ENCODE assay signal across 5 fruit fly cellular contexts in the genomic region with DNA sequence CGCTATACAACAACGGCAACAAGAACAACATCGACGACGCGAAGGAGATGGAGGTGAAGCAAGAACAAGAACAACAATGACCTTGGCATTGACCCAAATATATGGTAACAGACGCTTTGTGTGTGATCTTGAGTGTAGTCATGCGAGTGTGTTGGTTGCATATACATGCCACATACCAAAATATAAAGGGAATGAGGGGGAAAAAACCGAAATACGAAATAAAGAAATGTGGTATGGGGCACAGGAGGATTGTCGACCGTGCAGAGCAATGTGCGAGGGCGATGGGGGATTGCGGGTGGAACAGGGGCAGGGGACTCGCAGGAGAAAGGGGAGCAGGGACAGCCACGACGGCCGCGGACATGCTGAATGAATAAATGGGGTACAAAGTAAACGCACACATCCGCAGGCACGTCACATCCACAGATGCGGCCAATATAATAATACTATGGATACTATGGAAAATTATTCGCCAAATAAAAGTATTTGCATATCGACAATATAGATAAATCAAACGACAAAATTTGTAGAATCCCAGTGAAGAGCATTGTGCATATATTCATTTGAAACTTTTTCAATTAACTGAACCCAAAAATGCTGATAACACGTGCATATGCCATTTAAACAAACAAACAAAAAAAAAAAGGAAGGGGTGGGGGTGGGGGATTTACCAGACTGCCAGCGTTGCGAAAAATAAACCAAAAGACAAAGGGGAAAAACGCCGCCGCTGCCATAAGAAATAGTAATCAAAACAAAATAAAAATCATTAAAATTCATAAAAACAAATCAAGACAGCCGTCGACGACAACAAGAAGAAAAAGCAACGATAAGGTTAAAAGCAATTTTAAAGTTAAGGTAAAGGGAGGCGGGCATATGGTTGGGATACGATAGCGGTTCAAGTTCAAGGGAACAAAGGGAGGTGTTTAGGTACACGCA.
TF ChIP-seq lines count a peak whose summit lies in the region.

No protein-coding gene starts in this region.

- no peak for TF ChIP-seq CTCF in whole organism, embryonic (GFP tag; optimal IDR thresholded peaks at IDR 0.05; lab: Kevin White, UChicago)

TF ChIP-seq in whole organism, adult, 20 proteins besides CTCF, POLR2A, EP300 and RAD21:
- TF ChIP-seq CG33017 (tag; optimal IDR thresholded peaks at IDR 0.05; lab: Kevin White, UChicago) = no peak
- no peak for TF ChIP-seq CG1620 (GFP tag; optimal IDR thresholded peaks at IDR 0.05; lab: Kevin White, UChicago)
- TF ChIP-seq tj (GFP tag; optimal IDR thresholded peaks at IDR 0.05; lab: Kevin White, UChicago) = peak; percentile 98
- peak; percentile 53 for TF ChIP-seq Mnt (GFP tag; optimal IDR thresholded peaks at IDR 0.05; lab: Kevin White, UChicago)
- no peak for TF ChIP-seq Clk (GFP tag; optimal IDR thresholded peaks at IDR 0.05; lab: Kevin White, UChicago)
- TF ChIP-seq pad (GFP tag; optimal IDR thresholded peaks at IDR 0.05; lab: Kevin White, UChicago) = peak; percentile 11

TF ChIP-seq in whole organism, embryonic, 481 proteins besides CTCF, POLR2A, EP300 and RAD21 (continues in another document):
- TF ChIP-seq CG5953 (GFP tag; IDR thresholded peaks at IDR 0.05; lab: Robert Waterston, UW) = peak; percentile 9; the same call in 1 of the 2 replicates
- no peak for TF ChIP-seq kni (GFP tag; optimal IDR thresholded peaks at IDR 0.05; lab: Kevin White, UChicago)
- TF ChIP-seq Hr78 (GFP tag; optimal IDR thresholded peaks at IDR 0.05; lab: Kevin White, UChicago) = no peak
- TF ChIP-seq ato (GFP tag; IDR thresholded peaks at IDR 0.05; lab: Robert Waterston, UW; ENCODE audit: partially characterized antibody) = no peak
- TF ChIP-seq pros (GFP tag; optimal IDR thresholded peaks at IDR 0.05; lab: Kevin White, UChicago) = peak; percentile 26
- TF ChIP-seq CG10654 (GFP tag; optimal IDR thresholded peaks at IDR 0.05; lab: Kevin White, UChicago) = no peak
- no peak for TF ChIP-seq Oaz (GFP tag; IDR thresholded peaks at IDR 0.05; lab: Robert Waterston, UW)
- TF ChIP-seq bsh (GFP tag; optimal IDR thresholded peaks at IDR 0.05; lab: Kevin White, UChicago) = no peak
- no peak for TF ChIP-seq CG43689 (GFP tag; IDR thresholded peaks at IDR 0.05; lab: Robert Waterston, UW)
- no peak for TF ChIP-seq Chrac-16 (GFP tag; optimal IDR thresholded peaks at IDR 0.05; lab: Kevin White, UChicago)
- peak; percentile 9 for TF ChIP-seq lbe (GFP tag; optimal IDR thresholded peaks at IDR 0.05; lab: Kevin White, UChicago)
- TF ChIP-seq Sry-β (GFP tag; optimal IDR thresholded peaks at IDR 0.05; lab: Kevin White, UChicago) = no peak
- TF ChIP-seq org-1 (GFP tag; optimal IDR thresholded peaks at IDR 0.05; lab: Kevin White, UChicago) = no peak
- peak in 1 of 3 experiments; percentile 32 for TF ChIP-seq Stat92E (GFP tag; optimal IDR thresholded peaks at IDR 0.05; lab: Kevin White, UChicago)
- TF ChIP-seq crol (GFP tag; IDR thresholded peaks at IDR 0.05; lab: Robert Waterston, UW) = peak; percentile 86
- TF ChIP-seq CG16863 (GFP tag; optimal IDR thresholded peaks at IDR 0.05; lab: Kevin White, UChicago) = no peak
- no peak for TF ChIP-seq CG14014 (GFP tag; IDR thresholded peaks at IDR 0.05; lab: Robert Waterston, UW)
- TF ChIP-seq Deaf1 (tag; optimal IDR thresholded peaks at IDR 0.05; lab: Kevin White, UChicago) = peak; percentile 34
- TF ChIP-seq stwl (tag; optimal IDR thresholded peaks at IDR 0.05; lab: Kevin White, UChicago) = no peak

TF ChIP-seq in whole organism, prepupa, 60 proteins besides CTCF, POLR2A, EP300 and RAD21 (continues in another document):
- TF ChIP-seq Gug (GFP tag; IDR thresholded peaks at IDR 0.05; lab: Robert Waterston, UW) (no peak), CG16779 (tag; optimal IDR thresholded peaks at IDR 0.05; lab: Kevin White, UChicago) (peak; percentile 40), CG10669 (GFP tag; optimal IDR thresholded peaks at IDR 0.05; lab: Kevin White, UChicago) (peak; percentile 35), CG9139 (GFP tag; optimal IDR thresholded peaks at IDR 0.05; lab: Kevin White, UChicago) (peak; percentile 6), Met (GFP tag; optimal IDR thresholded peaks at IDR 0.05; lab: Kevin White, UChicago) (no peak), CG8119 (GFP tag; IDR thresholded peaks at IDR 0.05; lab: Robert Waterston, UW) (no peak), CG8319 (GFP tag; optimal IDR thresholded peaks at IDR 0.05; lab: Kevin White, UChicago) (no peak), Sox15 (GFP tag; optimal IDR thresholded peaks at IDR 0.05; lab: Kevin White, UChicago) (no peak), CG15336 (GFP tag; IDR thresholded peaks at IDR 0.05; lab: Robert Waterston, UW) (no peak), dac (GFP tag; optimal IDR thresholded peaks at IDR 0.05; lab: Kevin White, UChicago) (no peak), Eip75B (GFP tag; optimal IDR thresholded peaks at IDR 0.05; lab: Kevin White, UChicago) (peak; percentile 66), Ets21C (GFP tag; optimal IDR thresholded peaks at IDR 0.05; lab: Kevin White, UChicago) (no peak), CG4318 (GFP tag; optimal IDR thresholded peaks at IDR 0.05; lab: Kevin White, UChicago) (no peak), CG6163 (GFP tag; IDR thresholded peaks at IDR 0.05; lab: Robert Waterston, UW) (no peak; the same call in 2 of the 3 replicates), achi (GFP tag; optimal IDR thresholded peaks at IDR 0.05; lab: Kevin White, UChicago) (no peak), Hr39 (GFP tag; optimal IDR thresholded peaks at IDR 0.05; lab: Kevin White, UChicago) (no peak), svp (GFP tag; lab: Kevin White, UChicago) (peak; percentile 86), Blimp-1 (GFP tag; optimal IDR thresholded peaks at IDR 0.05; lab: Kevin White, UChicago) (peak; percentile 32), esn (GFP tag; optimal IDR thresholded peaks at IDR 0.05; lab: Kevin White, UChicago) (no peak), CG3919 (GFP tag; optimal IDR thresholded peaks at IDR 0.05; lab: Kevin White, UChicago) (no peak)

TF ChIP-seq in whole organism, pupa, 21 proteins besides CTCF, POLR2A, EP300 and RAD21:
- TF ChIP-seq EcR (GFP tag; optimal IDR thresholded peaks at IDR 0.05; lab: Kevin White, UChicago) = peak; percentile 83
- TF ChIP-seq D1 (tag; optimal IDR thresholded peaks at IDR 0.05; lab: Kevin White, UChicago) = no peak
- peak; percentile 6 for TF ChIP-seq CG13204 (GFP tag; optimal IDR thresholded peaks at IDR 0.05; lab: Kevin White, UChicago)
- TF ChIP-seq CG9948 (tag; optimal IDR thresholded peaks at IDR 0.05; lab: Kevin White, UChicago) = peak; percentile 24
- TF ChIP-seq rn (GFP tag; IDR thresholded peaks at IDR 0.05; lab: Robert Waterston, UW) = no peak
- TF ChIP-seq Pif1B (GFP tag; optimal IDR thresholded peaks at IDR 0.05; lab: Kevin White, UChicago) = no peak
- no peak for TF ChIP-seq Snoo (tag; optimal IDR thresholded peaks at IDR 0.05; lab: Kevin White, UChicago)
- TF ChIP-seq CG17806 (tag; optimal IDR thresholded peaks at IDR 0.05; lab: Kevin White, UChicago) = no peak
- peak; percentile 31 for TF ChIP-seq Pif1A (GFP tag; optimal IDR thresholded peaks at IDR 0.05; lab: Kevin White, UChicago)
- TF ChIP-seq CG12605 (GFP tag; IDR thresholded peaks at IDR 0.05; lab: Robert Waterston, UW) = no peak; the same call in 1 of the 2 replicates
- TF ChIP-seq gl (tag; optimal IDR thresholded peaks at IDR 0.05; lab: Kevin White, UChicago) = peak; percentile 50
- peak; percentile 48 for TF ChIP-seq CG8159 (tag; optimal IDR thresholded peaks at IDR 0.05; lab: Kevin White, UChicago)
- peak; percentile 34 for TF ChIP-seq CG34367 (tag; optimal IDR thresholded peaks at IDR 0.05; lab: Kevin White, UChicago)

TF ChIP-seq in whole organism, wandering third instar larva, 38 proteins besides CTCF, POLR2A, EP300 and RAD21:
- TF ChIP-seq rgr (GFP tag; optimal IDR thresholded peaks at IDR 0.05; lab: Kevin White, UChicago) (no peak), tai (GFP tag; optimal IDR thresholded peaks at IDR 0.05; lab: Kevin White, UChicago) (peak; percentile 13), fru (GFP tag; optimal IDR thresholded peaks at IDR 0.05; lab: Kevin White, UChicago) (peak; percentile 13), foxo (GFP tag; optimal IDR thresholded peaks at IDR 0.05; lab: Kevin White, UChicago) (peak in 1 of 2 experiments; percentile 17), Dfd (GFP tag; optimal IDR thresholded peaks at IDR 0.05; lab: Kevin White, UChicago) (no peak), jim (GFP tag; optimal IDR thresholded peaks at IDR 0.05; lab: Kevin White, UChicago) (peak; percentile 22), dmrt93B (GFP tag; optimal IDR thresholded peaks at IDR 0.05; lab: Kevin White, UChicago) (no peak), Rel (GFP tag; optimal IDR thresholded peaks at IDR 0.05; lab: Kevin White, UChicago) (no peak), Rel (tag; optimal IDR thresholded peaks at IDR 0.05; lab: Kevin White, UChicago) (peak; percentile 90), OdsH (GFP tag; optimal IDR thresholded peaks at IDR 0.05; lab: Kevin White, UChicago) (peak; percentile 37), GATAd (GFP tag; optimal IDR thresholded peaks at IDR 0.05; lab: Kevin White, UChicago) (no peak), dsf (GFP tag; optimal IDR thresholded peaks at IDR 0.05; lab: Kevin White, UChicago; ENCODE audit: borderline replicate concordance) (no peak), Abd-B (GFP tag; optimal IDR thresholded peaks at IDR 0.05; lab: Kevin White, UChicago) (no peak), psq (GFP tag; optimal IDR thresholded peaks at IDR 0.05; lab: Kevin White, UChicago) (peak; percentile 87), Mio (GFP tag; optimal IDR thresholded peaks at IDR 0.05; lab: Kevin White, UChicago) (no peak), woc (GFP tag; optimal IDR thresholded peaks at IDR 0.05; lab: Kevin White, UChicago) (peak; percentile 19), h (GFP tag; optimal IDR thresholded peaks at IDR 0.05; lab: Kevin White, UChicago) (peak; percentile 52), N (GFP tag; optimal IDR thresholded peaks at IDR 0.05; lab: Kevin White, UChicago) (no peak), brk (GFP tag; optimal IDR thresholded peaks at IDR 0.05; lab: Kevin White, UChicago) (peak; percentile 25), CG9705 (GFP tag; optimal IDR thresholded peaks at IDR 0.05; lab: Kevin White, UChicago) (no peak), CrebA (GFP tag; optimal IDR thresholded peaks at IDR 0.05; lab: Kevin White, UChicago; ENCODE audit: borderline replicate concordance) (peak; percentile 90), lola (GFP tag; optimal IDR thresholded peaks at IDR 0.05; lab: Kevin White, UChicago) (no peak), Hnf4 (GFP tag; optimal IDR thresholded peaks at IDR 0.05; lab: Kevin White, UChicago) (peak; percentile 25), CG32264 (GFP tag; optimal IDR thresholded peaks at IDR 0.05; lab: Kevin White, UChicago) (no peak)
TF ChIP-seq in whole organism, wandering third instar larva: peak in this region for 12.
